Worm (Caenorhabditis elegans): ENCODE results near the gene mut-15.

mut-15 gene

DNA sequence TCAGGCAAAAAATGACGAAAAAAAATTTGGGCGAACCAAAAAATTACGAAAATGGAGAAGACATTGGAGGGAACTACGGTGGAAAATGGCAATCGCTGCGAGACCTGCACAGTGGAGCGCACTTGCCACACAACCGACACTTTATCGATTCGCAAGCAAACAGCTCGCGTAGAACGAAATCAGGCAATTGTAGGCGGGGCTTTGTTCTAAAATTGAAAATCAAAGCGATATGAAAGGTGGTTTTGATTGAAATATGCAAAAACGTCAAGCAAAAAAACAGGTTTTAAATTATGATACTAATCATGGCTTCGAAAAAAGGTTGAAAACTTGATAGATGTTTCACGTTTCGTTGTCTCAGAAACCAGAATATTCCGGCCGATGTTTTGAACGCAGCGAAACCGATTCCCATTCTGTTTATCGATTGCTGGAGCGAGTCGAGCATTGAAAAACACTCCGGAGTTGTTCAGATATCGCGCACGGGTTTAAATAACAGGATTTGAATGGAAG is at the start of gene mut-15, which contains the start of gene fib-1 (continued):
- TF ChIP-seq unc-130 (GFP tag; optimal IDR thresholded peaks at IDR 0.05) (peak; percentile 94), mep-1 (tag; optimal IDR thresholded peaks at IDR 0.05) (peak; percentile 96), hmg-1.1 (GFP tag; IDR thresholded peaks at IDR 0.05) (peak; percentile 86), ceh-44 (GFP tag; IDR thresholded peaks at IDR 0.05) (peak; percentile 75)

- no peak for TF ChIP-seq lin-1 (GFP tag; IDR thresholded peaks at IDR 0.05)
- TF ChIP-seq mes-2 (tag; optimal IDR thresholded peaks at IDR 0.05; ENCODE audit: poor library complexity, severe bottlenecking), result no peak
- no peak for TF ChIP-seq mxl-2 (GFP tag; conservative IDR thresholded peaks at IDR 0.05)
- TF ChIP-seq tra-1 (GFP tag; IDR thresholded peaks at IDR 0.05), result no peak
- TF ChIP-seq cey-2 (tag; optimal IDR thresholded peaks at IDR 0.05; ENCODE audit: borderline replicate concordance, insufficient read depth), result no peak
- no peak for TF ChIP-seq lin-15B (tag; optimal IDR thresholded peaks at IDR 0.05)
- TF ChIP-seq spr-1 (tag; optimal IDR thresholded peaks at IDR 0.05), result no peak
- TF ChIP-seq D1046.2 (GFP tag; IDR thresholded peaks at IDR 0.05), result no peak
- no peak for TF ChIP-seq nhr-76 (tag; optimal IDR thresholded peaks at IDR 0.05)
- TF ChIP-seq skn-1 (tag; optimal IDR thresholded peaks at IDR 0.05), result no peak
- TF ChIP-seq duxl-1 (tag; optimal IDR thresholded peaks at IDR 0.05; ENCODE audit: poor library complexity), result no peak
- no peak for TF ChIP-seq ceh-44 (GFP tag; IDR thresholded peaks at IDR 0.05)
- TF ChIP-seq snpc-1.2 (GFP tag; IDR thresholded peaks at IDR 0.05), result no peak
- no peak for TF ChIP-seq unc-62 (GFP tag; optimal IDR thresholded peaks at IDR 0.05 in 1 of 2)
- no peak for TF ChIP-seq unc-62 (tag; optimal IDR thresholded peaks at IDR 0.05)
- no peak for TF ChIP-seq lir-3 (tag; optimal IDR thresholded peaks at IDR 0.05)
- TF ChIP-seq vab-7 (GFP tag; IDR thresholded peaks at IDR 0.05), result no peak
Measured at ce11 chrV:14954633-14955032, 47.7 kb upstream of the mut-15 start, which contains the start of gene C30G7.5. Gene C30G7.5 (minus strand): TSS chrV:14954733.

ce11 chrV:14955676-14956075 is 46.7 kb upstream of the mut-15 start, which contains the start of gene F02D8.9:
Gene F02D8.9 (minus strand): TSS chrV:14955776.
- TF ChIP-seq ztf-7 (tag; optimal IDR thresholded peaks at IDR 0.05), result no peak
- no peak for TF ChIP-seq lim-7 (GFP tag; IDR thresholded peaks at IDR 0.05)
- no peak for TF ChIP-seq pqm-1 (tag; optimal IDR thresholded peaks at IDR 0.05)
- no peak for TF ChIP-seq dmd-9 (GFP tag; IDR thresholded peaks at IDR 0.05)
- TF ChIP-seq rbr-2 (tag; optimal IDR thresholded peaks at IDR 0.05), result no peak
- no peak for TF ChIP-seq F10B5.3 (tag; optimal IDR thresholded peaks at IDR 0.05)
- no peak for TF ChIP-seq unc-39 (tag; optimal IDR thresholded peaks at IDR 0.05)
- no peak for TF ChIP-seq Y75B8A.6 (GFP tag; IDR thresholded peaks at IDR 0.05)
- TF ChIP-seq hmg-1.1 (GFP tag; IDR thresholded peaks at IDR 0.05), result no peak
- TF ChIP-seq mes-2 (tag; optimal IDR thresholded peaks at IDR 0.05; ENCODE audit: poor library complexity, severe bottlenecking), result no peak
- no peak for TF ChIP-seq lsy-2 (tag; optimal IDR thresholded peaks at IDR 0.05)
- no peak for TF ChIP-seq lin-13 (GFP tag; optimal IDR thresholded peaks at IDR 0.05)
- no peak for TF ChIP-seq aha-1 (tag)
- no peak for TF ChIP-seq spr-1 (tag; optimal IDR thresholded peaks at IDR 0.05)
- no peak for TF ChIP-seq Y48G9A.11 (GFP tag; IDR thresholded peaks at IDR 0.05)
- no peak for TF ChIP-seq zag-1 (tag; optimal IDR thresholded peaks at IDR 0.05)
- TF ChIP-seq mxl-2 (GFP tag; conservative IDR thresholded peaks at IDR 0.05), result no peak
- no peak for TF ChIP-seq pha-4 (GFP tag; IDR thresholded peaks at IDR 0.05)
- TF ChIP-seq pha-4 (tag; optimal IDR thresholded peaks at IDR 0.05), result no peak
- no peak for TF ChIP-seq D1046.2 (GFP tag; IDR thresholded peaks at IDR 0.05)

- no peak for TF ChIP-seq zag-1 (tag; optimal IDR thresholded peaks at IDR 0.05)
- TF ChIP-seq Y75B8A.6 (GFP tag; IDR thresholded peaks at IDR 0.05), result no peak
- no peak for TF ChIP-seq ces-1 (GFP tag; optimal IDR thresholded peaks at IDR 0.05)
- no peak for TF ChIP-seq mdl-1 (tag; optimal IDR thresholded peaks at IDR 0.05)
- no peak for TF ChIP-seq lsy-2 (tag; optimal IDR thresholded peaks at IDR 0.05)
- TF ChIP-seq pqm-1 (tag; optimal IDR thresholded peaks at IDR 0.05), result no peak
- no peak for TF ChIP-seq ceh-44 (GFP tag; IDR thresholded peaks at IDR 0.05)
- no peak for TF ChIP-seq ceh-62 (tag; optimal IDR thresholded peaks at IDR 0.05)
- no peak for TF ChIP-seq aly-2 (tag; optimal IDR thresholded peaks at IDR 0.05)
- no peak for TF ChIP-seq dmd-6 (GFP tag; IDR thresholded peaks at IDR 0.05)
- no peak for TF ChIP-seq lin-29 (GFP tag; IDR thresholded peaks at IDR 0.05)
- TF ChIP-seq tra-1 (GFP tag; IDR thresholded peaks at IDR 0.05), result no peak
- TF ChIP-seq nhr-102 (tag; optimal IDR thresholded peaks at IDR 0.05), result no peak
Measured at ce11 chrV:14971136-14971535, 31.2 kb upstream of the mut-15 start, which contains the start of gene nlp-59. Gene nlp-59 (plus strand): TSS chrV:14971436.

Data from whole organism, L4 larva.